Worm (Caenorhabditis elegans): ENCODE data around the gene miga-1.

Gene miga-1

ce11 chrV:12408996-12409395, 8.3 kb upstream of the miga-1 start (continued):
- TF ChIP-seq mdl-1 (tag; optimal IDR thresholded peaks at IDR 0.05) (no peak), fos-1 (tag; optimal IDR thresholded peaks at IDR 0.05) (no peak), mep-1 (tag; optimal IDR thresholded peaks at IDR 0.05) (peak; percentile 51)

- no peak for TF ChIP-seq dpl-1 (GFP tag; optimal IDR thresholded peaks at IDR 0.05)
- TF ChIP-seq saeg-2 (GFP tag; IDR thresholded peaks at IDR 0.05) = no peak
Observed at ce11 chrV:12408525-12408924, 7.9 kb upstream of the miga-1 start, which contains the start of gene cdr-4. cdr-4 (minus strand) TSS chrV:12408625.

- TF ChIP-seq nhr-102 (tag; optimal IDR thresholded peaks at IDR 0.05) (no peak), nhr-77 (tag; optimal IDR thresholded peaks at IDR 0.05) (no peak), hlh-30 (tag; optimal IDR thresholded peaks at IDR 0.05; ENCODE audit: insufficient read depth) (no peak), ces-1 (GFP tag; optimal IDR thresholded peaks at IDR 0.05) (no peak), F10B5.3 (tag; optimal IDR thresholded peaks at IDR 0.05) (no peak), snpc-1.2 (GFP tag; IDR thresholded peaks at IDR 0.05) (no peak), unc-62 (GFP tag; optimal IDR thresholded peaks at IDR 0.05 in 1 of 2) (peak in 1 of 2 experiments; percentile 82), unc-62 (tag; optimal IDR thresholded peaks at IDR 0.05) (no peak), saeg-2 (GFP tag; IDR thresholded peaks at IDR 0.05) (no peak), set-16 (GFP tag; IDR thresholded peaks at IDR 0.05) (peak; percentile 78; the same call in 1 of the 2 replicates), Y105C5A.15 (GFP tag; IDR thresholded peaks at IDR 0.05) (0 out of 2 replicates have a peak, but pooled peaks have one; percentile 36), pha-4 (GFP tag; IDR thresholded peaks at IDR 0.05) (no peak; the same call in 1 of the 2 replicates), pha-4 (tag; optimal IDR thresholded peaks at IDR 0.05) (no peak), daf-16 (GFP tag; optimal IDR thresholded peaks at IDR 0.05) (no peak), daf-16 (tag; optimal IDR thresholded peaks at IDR 0.05) (no peak), mep-1 (tag; optimal IDR thresholded peaks at IDR 0.05) (no peak), aha-1 (tag) (no peak)
Observed at ce11 chrV:12406514-12406913, 5.9 kb upstream of the miga-1 start.

- TF ChIP-seq php-3 (GFP tag; IDR thresholded peaks at IDR 0.05) (no peak), nhr-10 (tag; optimal IDR thresholded peaks at IDR 0.05) (no peak), snpc-1.2 (GFP tag; IDR thresholded peaks at IDR 0.05) (no peak), mxl-3 (GFP tag; optimal IDR thresholded peaks at IDR 0.05) (no peak), T26A8.4 (GFP tag; IDR thresholded peaks at IDR 0.05) (no peak), spr-1 (tag; optimal IDR thresholded peaks at IDR 0.05) (no peak), ces-1 (GFP tag; optimal IDR thresholded peaks at IDR 0.05) (no peak), ceh-44 (GFP tag; IDR thresholded peaks at IDR 0.05) (no peak), nhr-111 (GFP tag; optimal IDR thresholded peaks at IDR 0.05) (no peak), lsy-2 (tag; optimal IDR thresholded peaks at IDR 0.05) (no peak), unc-130 (GFP tag; optimal IDR thresholded peaks at IDR 0.05) (no peak), dpl-1 (GFP tag; optimal IDR thresholded peaks at IDR 0.05) (no peak), F10B5.3 (tag; optimal IDR thresholded peaks at IDR 0.05) (no peak), dmd-9 (GFP tag; IDR thresholded peaks at IDR 0.05) (no peak), snpc-4 (tag; optimal IDR thresholded peaks at IDR 0.05) (no peak)
Observed at ce11 chrV:12405929-12406328, 5.3 kb upstream of the miga-1 start, which contains the start of gene K01D12.10. K01D12.10 (plus strand) TSS chrV:12406229.

ce11 chrV:12404544-12404943, 3.9 kb upstream of the miga-1 start, which contains the start of gene K01D12.9:
K01D12.9 (minus strand) TSS chrV:12404644.
- TF ChIP-seq duxl-1 (tag; optimal IDR thresholded peaks at IDR 0.05; ENCODE audit: poor library complexity) (no peak), nhr-48 (tag; optimal IDR thresholded peaks at IDR 0.05) (peak; percentile 2)

- TF ChIP-seq unc-62 (GFP tag; optimal IDR thresholded peaks at IDR 0.05 in 1 of 2) = peak in 1 of 2 experiments; percentile 32
- no peak for TF ChIP-seq unc-62 (tag; optimal IDR thresholded peaks at IDR 0.05)
- TF ChIP-seq lsy-2 (tag; optimal IDR thresholded peaks at IDR 0.05) = no peak
- no peak for TF ChIP-seq tra-1 (GFP tag; IDR thresholded peaks at IDR 0.05)
Observed at ce11 chrV:12402355-12402754, 1.7 kb upstream of the miga-1 start, which contains the start of gene K01D12.8. K01D12.8 (plus strand) TSS chrV:12402655.

Measured in whole organism, L4 larva.